Worm (Caenorhabditis elegans): Measurements from ENCODE around the gene ints-2.

- TF ChIP-seq jun-1 (tag; optimal IDR thresholded peaks at IDR 0.05), result no peak
- no peak for TF ChIP-seq nhr-237 (tag; optimal IDR thresholded peaks at IDR 0.05)
- TF ChIP-seq nhr-11 (tag; optimal IDR thresholded peaks at IDR 0.05), result no peak
- TF ChIP-seq sea-2 (GFP tag; optimal IDR thresholded peaks at IDR 0.05), result no peak
- no peak for TF ChIP-seq fkh-10 (GFP tag; optimal IDR thresholded peaks at IDR 0.05)
- no peak for TF ChIP-seq ztf-11 (tag; optimal IDR thresholded peaks at IDR 0.05)
- TF ChIP-seq egl-27 (tag; optimal IDR thresholded peaks at IDR 0.05), result no peak
- no peak for TF ChIP-seq unc-62 (GFP tag; optimal IDR thresholded peaks at IDR 0.05)
- no peak for TF ChIP-seq ama-1 (optimal IDR thresholded peaks at IDR 0.05)
Measured at ce11 chrV:14167629-14168028, 17.9 kb upstream of the ints-2 start, which contains the start of gene ocam-1.
